Worm (Caenorhabditis elegans) whole organism, young adult: ENCODE data around the gene Y62H9A.2.

Experiments used
- D2030.7 ChIP-seq: fragments of 200-800 bp; sonication (Bioruptor generic); IDR thresholded peaks from 2 replicates; pipeline ENCODE4 v1.3.6; 2022; ENCODE audit warnings: missing genetic modification reagents, missing genetic modification characterization, missing compliant biosample characterization
- F39B2.1 ChIP-seq: fragments of 200-800 bp; sonication (Bioruptor generic); IDR thresholded peaks from 2 replicates; pipeline ENCODE4 v1.3.6; 2022; ENCODE audit warnings: missing genetic modification reagents, missing genetic modification characterization, missing compliant biosample characterization
- ama-1 ChIP-seq, 3 experiments: fragments of 150-350 bp in 1 of 3; sonication (generic microtip) in 2 of 3; optimal IDR thresholded peaks; 2 replicates each; lab custom pipeline; 2014 to 2018; ENCODE audit warnings: missing biosample characterization in 2 of 3, missing genetic modification characterization in 2 of 3, missing genetic modification reagents in 2 of 3
- cebp-2 ChIP-seq: fragments of 200-800 bp; sonication (Bioruptor generic); IDR thresholded peaks from 2 replicates; pipeline ENCODE4 v1.3.6; 2022; ENCODE audit warnings: missing genetic modification characterization, missing compliant biosample characterization
- die-1 ChIP-seq: sonication (generic microtip); optimal IDR thresholded peaks from 2 replicates; lab custom pipeline; 2016; ENCODE audit warnings: missing genotype, mild to moderate bottlenecking, missing genetic modification characterization, missing compliant biosample characterization
- ets-4 ChIP-seq: fragments of 200-800 bp; sonication (Bioruptor generic); optimal IDR thresholded peaks from 2 replicates; lab custom pipeline; 2018; ENCODE audit warnings: mild to moderate bottlenecking, missing genetic modification characterization, missing compliant biosample characterization
- him-1 ChIP-seq: sonication (generic microtip); optimal IDR thresholded peaks from 2 replicates; lab custom pipeline; 2016; ENCODE audit warnings: missing genotype, missing genetic modification reagents, missing genetic modification characterization, missing compliant biosample characterization
- lin-54 ChIP-seq: fragments of 200-800 bp; sonication (Bioruptor generic); optimal IDR thresholded peaks from 2 replicates; lab custom pipeline; 2018; ENCODE audit warnings: mild to moderate bottlenecking, missing genetic modification characterization, missing compliant biosample characterization
- lsl-1 ChIP-seq: fragments of 200-800 bp; sonication (Bioruptor generic); optimal IDR thresholded peaks from 2 replicates; lab custom pipeline; 2018; ENCODE audit warnings: mild to moderate bottlenecking, missing genetic modification characterization, moderate library complexity, missing compliant biosample characterization
- rec-8 ChIP-seq, 2 experiments: sonication (generic microtip); optimal IDR thresholded peaks; 2 replicates each; lab custom pipeline; 2016; ENCODE audit warnings: mild to moderate bottlenecking in 2 of 2, missing genetic modification characterization in 2 of 2, missing genetic modification reagents in 2 of 2, missing genotype in 2 of 2, missing biosample characterization in 1 of 2, missing compliant biosample characterization in 1 of 2, moderate library complexity in 1 of 2
- rpc-1 ChIP-seq, 2 experiments: fragments of 150-350 bp in 1 of 2; sonication (generic microtip) in 1 of 2; optimal IDR thresholded peaks; 2 replicates each; lab custom pipeline; 2014 to 2018; ENCODE audit warnings: missing biosample characterization in 1 of 2, missing genetic modification characterization in 1 of 2, missing genetic modification reagents in 1 of 2, missing genotype in 1 of 2
- sdz-38 ChIP-seq: sonication (generic microtip); optimal IDR thresholded peaks from 2 replicates; lab custom pipeline; 2016; ENCODE audit warnings: missing genotype, missing genetic modification characterization, missing compliant biosample characterization
- snpc-3.4 ChIP-seq: sonication (generic microtip); optimal IDR thresholded peaks from 2 replicates; lab custom pipeline; 2017; ENCODE audit warnings: missing genetic modification characterization, mild to moderate bottlenecking, missing compliant biosample characterization, antibody characterized with exemption, moderate library complexity, missing genotype, missing genetic modification reagents
- unc-62 ChIP-seq: fragments of 150-350 bp; optimal IDR thresholded peaks from 2 replicates; lab custom pipeline; 2014; ENCODE audit warnings: missing biosample characterization, missing genetic modification reagents, missing genetic modification characterization

DNA sequence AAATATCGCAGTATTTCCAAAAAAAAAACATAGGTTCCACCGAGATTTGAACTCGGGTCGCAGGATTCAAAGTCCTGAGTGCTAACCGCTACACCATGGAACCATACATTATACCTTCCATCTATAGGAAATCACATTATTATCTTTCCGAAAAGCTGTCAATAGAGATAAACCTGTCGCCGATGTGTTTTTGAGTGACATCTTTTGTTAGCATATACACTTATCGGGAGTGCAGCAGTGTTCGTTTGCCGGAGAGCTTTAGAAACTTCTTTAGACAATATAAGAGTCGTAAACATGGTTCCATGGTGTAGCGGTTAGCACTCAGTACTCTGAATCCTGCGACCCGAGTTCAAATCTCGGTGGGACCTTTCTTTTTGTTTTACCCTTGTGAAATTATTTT lies 5.8 kb downstream of the Y62H9A.2 start:
- TF ChIP-seq lsl-1 (no peak), die-1 (tag; lab: Kevin White, UChicago) (peak; percentile 44), snpc-3.4 (tag; lab: Kevin White, UChicago) (no peak), lin-54 (GFP tag; lab: Kevin White, UChicago) (no peak), sdz-38 (no peak), cebp-2 (GFP tag; lab: Robert Waterston, UW) (no peak), D2030.7 (GFP tag; lab: Robert Waterston, UW) (peak; percentile 57), F39B2.1 (GFP tag; lab: Robert Waterston, UW) (no peak), ama-1 (optimal IDR thresholded peaks at IDR 0.05; lab: Kevin White, UChicago) (no peak), ama-1 (GFP tag; optimal IDR thresholded peaks at IDR 0.05; lab: Kevin White, UChicago) (no peak), him-1 (tag; lab: Kevin White, UChicago) (peak; percentile 28), unc-62 (GFP tag; lab: Kevin White, UChicago) (no peak), rpc-1 (optimal IDR thresholded peaks at IDR 0.05; lab: Kevin White, UChicago) (peak; percentile 88), rpc-1 (tag; optimal IDR thresholded peaks at IDR 0.05; lab: Kevin White, UChicago) (peak; percentile 92), rec-8 (tag; optimal IDR thresholded peaks at IDR 0.05; lab: Kevin White, UChicago) (peak in 1 of 2 experiments; percentile 5), ets-4 (GFP tag; lab: Kevin White, UChicago) (no peak)
